Fruit fly (Drosophila melanogaster): ENCODE measurements around the gene aay.

Gene aay

DNA sequence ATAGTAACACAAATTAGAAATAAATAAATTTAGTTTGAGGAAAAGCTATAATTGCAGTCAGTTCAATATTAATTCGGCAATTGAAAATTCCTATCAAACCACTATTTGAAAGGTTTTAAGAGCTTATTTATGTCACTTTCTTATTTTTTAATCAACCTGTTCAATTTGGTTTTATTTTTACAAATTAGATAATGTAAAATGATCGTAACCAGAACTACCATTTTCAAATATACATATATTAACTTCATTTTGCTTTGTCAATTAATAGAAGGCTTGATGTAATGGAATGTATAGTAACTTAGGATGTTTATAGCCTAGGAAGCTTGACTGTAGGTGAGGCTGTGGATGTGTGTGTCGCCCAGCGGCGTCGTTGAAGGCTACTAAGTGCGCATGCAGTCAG, 43.5 kb downstream of the aay start:
- no peak for TF ChIP-seq CG30431 (GFP tag; optimal IDR thresholded peaks at IDR 0.05)
- TF ChIP-seq cwo (GFP tag; optimal IDR thresholded peaks at IDR 0.05): peak; percentile 29
- TF ChIP-seq gem (tag; optimal IDR thresholded peaks at IDR 0.05): peak; percentile 64
- TF ChIP-seq CG9817 (tag; optimal IDR thresholded peaks at IDR 0.05): no peak
- TF ChIP-seq Blimp-1 (GFP tag; optimal IDR thresholded peaks at IDR 0.05): peak; percentile 13
- peak; percentile 11 for TF ChIP-seq Xbp1 (GFP tag; optimal IDR thresholded peaks at IDR 0.05)
- no peak for TF ChIP-seq ind (GFP tag; optimal IDR thresholded peaks at IDR 0.05)
- TF ChIP-seq row (GFP tag; IDR thresholded peaks at IDR 0.05): peak; percentile 51; the same call in 2 of the 3 replicates
- no peak for TF ChIP-seq zfh1 (GFP tag; IDR thresholded peaks at IDR 0.05)
- TF ChIP-seq Asciz (GFP tag; optimal IDR thresholded peaks at IDR 0.05): peak; percentile 7
- TF ChIP-seq prd (optimal IDR thresholded peaks at IDR 0.05): no peak
- 0 out of 3 replicates have a peak, but pooled peaks have one; percentile 10 for TF ChIP-seq prd (GFP tag; IDR thresholded peaks at IDR 0.05)
- peak in 1 of 2 experiments; percentile 14 for TF ChIP-seq Eip74EF (GFP tag; optimal IDR thresholded peaks at IDR 0.05)
- peak; percentile 29 for TF ChIP-seq lilli (GFP tag; optimal IDR thresholded peaks at IDR 0.05)
- peak; percentile 25 for TF ChIP-seq pho (GFP tag; optimal IDR thresholded peaks at IDR 0.05)
- peak; percentile 55 for TF ChIP-seq Med (GFP tag)
- TF ChIP-seq Hr51 (GFP tag; optimal IDR thresholded peaks at IDR 0.05): peak in 1 of 2 experiments; percentile 43
- no peak for TF ChIP-seq C15 (GFP tag; IDR thresholded peaks at IDR 0.05)
- TF ChIP-seq CG18619 (GFP tag; optimal IDR thresholded peaks at IDR 0.05): peak; percentile 26
- no peak for TF ChIP-seq E2f1 (GFP tag; IDR thresholded peaks at IDR 0.05)
- no peak for TF ChIP-seq CG16779 (GFP tag; IDR thresholded peaks at IDR 0.05)
- TF ChIP-seq sens (GFP tag): peak; percentile 73
- TF ChIP-seq Sox102F (GFP tag; optimal IDR thresholded peaks at IDR 0.05): peak; percentile 38
- TF ChIP-seq Fer1 (GFP tag; optimal IDR thresholded peaks at IDR 0.05): peak; percentile 42
- TF ChIP-seq dmrt99B (tag; optimal IDR thresholded peaks at IDR 0.05): peak; percentile 60
- TF ChIP-seq Hand (GFP tag; optimal IDR thresholded peaks at IDR 0.05): peak; percentile 54
- TF ChIP-seq CG13424 (tag; optimal IDR thresholded peaks at IDR 0.05): peak; percentile 59
- peak; percentile 27 for TF ChIP-seq unpg (GFP tag; optimal IDR thresholded peaks at IDR 0.05)
- no peak for TF ChIP-seq dimm (GFP tag; IDR thresholded peaks at IDR 0.05)
- peak; percentile 15 for TF ChIP-seq Sox100B (GFP tag; optimal IDR thresholded peaks at IDR 0.05)
- TF ChIP-seq CG15601 (tag; optimal IDR thresholded peaks at IDR 0.05): peak; percentile 10
- TF ChIP-seq CG17385 (GFP tag; optimal IDR thresholded peaks at IDR 0.05): no peak
- TF ChIP-seq CG1647 (GFP tag; optimal IDR thresholded peaks at IDR 0.05): no peak
- TF ChIP-seq CG1529 (GFP tag; optimal IDR thresholded peaks at IDR 0.05): no peak
- TF ChIP-seq grau (tag; optimal IDR thresholded peaks at IDR 0.05): peak; percentile 88
- TF ChIP-seq nau (GFP tag; optimal IDR thresholded peaks at IDR 0.05): no peak
- no peak for TF ChIP-seq dati (GFP tag; IDR thresholded peaks at IDR 0.05)
- TF ChIP-seq Optix (GFP tag; IDR thresholded peaks at IDR 0.05): no peak
- no peak for TF ChIP-seq sob (GFP tag; IDR thresholded peaks at IDR 0.05)
- peak; percentile 42; the same call in 1 of the 3 replicates for TF ChIP-seq CG17361 (GFP tag; IDR thresholded peaks at IDR 0.05)
- peak; percentile 8 for TF ChIP-seq Hsf (GFP tag; optimal IDR thresholded peaks at IDR 0.05)
- TF ChIP-seq CG2712 (tag; optimal IDR thresholded peaks at IDR 0.05): peak; percentile 37
- TF ChIP-seq CG4424 (GFP tag; optimal IDR thresholded peaks at IDR 0.05): peak; percentile 12
- TF ChIP-seq lola (GFP tag; optimal IDR thresholded peaks at IDR 0.05): peak in 1 of 3 experiments; percentile 2
- peak; percentile 16 for TF ChIP-seq sug (tag; optimal IDR thresholded peaks at IDR 0.05)
- peak; percentile 32 for TF ChIP-seq Hmr (GFP tag; optimal IDR thresholded peaks at IDR 0.05)
- no peak for TF ChIP-seq Max (GFP tag; optimal IDR thresholded peaks at IDR 0.05)
- peak; percentile 29 for TF ChIP-seq CG6765 (GFP tag; optimal IDR thresholded peaks at IDR 0.05)
- TF ChIP-seq org-1 (GFP tag; optimal IDR thresholded peaks at IDR 0.05): peak; percentile 18
- TF ChIP-seq CG30403 (GFP tag; optimal IDR thresholded peaks at IDR 0.05): peak; percentile 45

Measured in whole organism, embryonic.